Worm (Caenorhabditis elegans): ENCODE data around the gene Y53C12B.1.

Gene Y53C12B.1

ce11 chrII:9738820-9739219 lies 7.1 kb downstream of the Y53C12B.1 start (continued):
- no peak for TF ChIP-seq nhr-76 (tag; optimal IDR thresholded peaks at IDR 0.05)

ce11 chrII:9735785-9736184 lies 10.1 kb downstream of the Y53C12B.1 start:
- no peak for TF ChIP-seq snpc-4 (tag; optimal IDR thresholded peaks at IDR 0.05)
- no peak for TF ChIP-seq nhr-12 (tag; optimal IDR thresholded peaks at IDR 0.05)
- TF ChIP-seq nfya-1 (tag; optimal IDR thresholded peaks at IDR 0.05; ENCODE audit: insufficient read depth): peak; percentile 51
- no peak for TF ChIP-seq R02D3.7 (tag; optimal IDR thresholded peaks at IDR 0.05)
- TF ChIP-seq nhr-76 (tag; optimal IDR thresholded peaks at IDR 0.05): no peak
- no peak for TF ChIP-seq egl-5 (tag; optimal IDR thresholded peaks at IDR 0.05)
- TF ChIP-seq lin-15B (tag; optimal IDR thresholded peaks at IDR 0.05): no peak

- peak; percentile 43 for TF ChIP-seq elt-2 (tag; optimal IDR thresholded peaks at IDR 0.05)
These were observed 14.1 kb downstream of the Y53C12B.1 start, which contains the start of gene mab-3 for ce11 chrII:9731810-9732209. Gene mab-3, plus strand, starts transcription at chrII:9732137.

ce11 chrII:9729866-9730265 lies 16.0 kb downstream of the Y53C12B.1 start:
- TF ChIP-seq pha-4 (tag; optimal IDR thresholded peaks at IDR 0.05) (no peak), skn-1 (tag; optimal IDR thresholded peaks at IDR 0.05) (no peak), zag-1 (tag; optimal IDR thresholded peaks at IDR 0.05) (no peak), unc-39 (tag; optimal IDR thresholded peaks at IDR 0.05) (no peak), fos-1 (tag; optimal IDR thresholded peaks at IDR 0.05) (no peak), elt-1 (tag; optimal IDR thresholded peaks at IDR 0.05) (no peak), nhr-237 (tag; optimal IDR thresholded peaks at IDR 0.05) (no peak), nfya-1 (tag; optimal IDR thresholded peaks at IDR 0.05; ENCODE audit: insufficient read depth) (peak; percentile 20), hmg-11 (tag; optimal IDR thresholded peaks at IDR 0.05) (peak; percentile 19), mdl-1 (tag; optimal IDR thresholded peaks at IDR 0.05) (no peak), ztf-4 (tag; optimal IDR thresholded peaks at IDR 0.05) (no peak), egl-5 (tag; optimal IDR thresholded peaks at IDR 0.05) (peak; percentile 40)

ce11 chrII:9729196-9729595 lies 16.7 kb downstream of the Y53C12B.1 start:
- TF ChIP-seq nhr-43 (tag; optimal IDR thresholded peaks at IDR 0.05; ENCODE audit: poor library complexity, severe bottlenecking): no peak
- TF ChIP-seq nhr-23 (tag; optimal IDR thresholded peaks at IDR 0.05): peak; percentile 71
- peak; percentile 35 for TF ChIP-seq lin-15B (tag; optimal IDR thresholded peaks at IDR 0.05)
- TF ChIP-seq pha-4 (tag; optimal IDR thresholded peaks at IDR 0.05): peak; percentile 41
- TF ChIP-seq nhr-25 (tag; optimal IDR thresholded peaks at IDR 0.05): peak; percentile 59

ce11 chrII:9728506-9728905 lies 17.4 kb downstream of the Y53C12B.1 start:
- TF ChIP-seq pha-4 (tag; optimal IDR thresholded peaks at IDR 0.05) (no peak), fkh-10 (GFP tag; optimal IDR thresholded peaks at IDR 0.05) (peak; percentile 90)

- peak; percentile 1 for TF ChIP-seq lin-15B (tag; optimal IDR thresholded peaks at IDR 0.05)
- peak; percentile 46 for TF ChIP-seq egl-5 (tag; optimal IDR thresholded peaks at IDR 0.05)
- TF ChIP-seq lin-39 (tag; optimal IDR thresholded peaks at IDR 0.05): peak; percentile 41
- TF ChIP-seq elt-1 (tag; optimal IDR thresholded peaks at IDR 0.05): no peak
- TF ChIP-seq daf-12 (tag; optimal IDR thresholded peaks at IDR 0.05): no peak
- no peak for TF ChIP-seq ceh-82 (tag; optimal IDR thresholded peaks at IDR 0.05)
- TF ChIP-seq ceh-9 (tag; optimal IDR thresholded peaks at IDR 0.05): no peak
- peak; percentile 56 for TF ChIP-seq nfya-1 (tag; optimal IDR thresholded peaks at IDR 0.05; ENCODE audit: insufficient read depth)
- no peak for TF ChIP-seq snpc-4 (tag; optimal IDR thresholded peaks at IDR 0.05)
These were observed 18.6 kb downstream of the Y53C12B.1 start for ce11 chrII:9727192-9727699.

- TF ChIP-seq nhr-76 (tag; optimal IDR thresholded peaks at IDR 0.05) (peak; percentile 91), ceh-9 (tag; optimal IDR thresholded peaks at IDR 0.05) (no peak)
These were observed 20.8 kb downstream of the Y53C12B.1 start for ce11 chrII:9725056-9725455.

Data from whole organism, L3 larva.